Fruit fly (Drosophila melanogaster) whole organism, embryonic: Measurements from ENCODE around the gene RhoGAP5A.

Experiments
- Awh ChIP-seq: fragments of 200-800 bp; sonication (Bioruptor generic); IDR thresholded peaks from 2 replicates; pipeline ENCODE4, ENCODE4 v1.3.6; 2022; ENCODE audit warnings: missing biosample characterization, missing genetic modification characterization
- B-H2 ChIP-seq: fragments of 200-800 bp; sonication (Bioruptor generic); optimal IDR thresholded peaks from 2 replicates; lab custom pipeline; 2018; ENCODE audit warnings: missing biosample characterization, mild to moderate bottlenecking, missing genetic modification characterization
- Blimp-1 ChIP-seq: fragments of 200-800 bp; sonication (Bioruptor generic); optimal IDR thresholded peaks from 3 replicates; lab custom pipeline; 2018; ENCODE audit warnings: missing biosample characterization, missing genetic modification characterization, mild to moderate bottlenecking, moderate library complexity, missing genetic modification reagents
- CG10267 ChIP-seq: fragments of 200-800 bp; sonication (Bioruptor generic); optimal IDR thresholded peaks from 2 replicates; lab custom pipeline; 2018; ENCODE audit warnings: missing biosample characterization, mild to moderate bottlenecking, missing genetic modification characterization, moderate library complexity
- CG10366 ChIP-seq: fragments of 200-800 bp; sonication (Bioruptor generic); IDR thresholded peaks from 2 replicates; pipeline ENCODE4 v1.3.6; 2022; ENCODE audit warnings: missing biosample characterization, missing genetic modification characterization
- CG11456 ChIP-seq: fragments of 200-800 bp; sonication (Bioruptor generic); IDR thresholded peaks from 3 replicates; pipeline ENCODE4 v1.3.6; 2022; ENCODE audit warnings: missing biosample characterization, missing genetic modification characterization
- CG13296 ChIP-seq: fragments of 200-800 bp; sonication (Bioruptor generic); optimal IDR thresholded peaks from 3 replicates; lab custom pipeline; 2018; ENCODE audit warnings: missing biosample characterization, mild to moderate bottlenecking, missing genetic modification characterization
- CG15269 ChIP-seq: fragments of 200-800 bp; sonication (Bioruptor generic); optimal IDR thresholded peaks from 2 replicates; lab custom pipeline; 2018; ENCODE audit warnings: missing biosample characterization, mild to moderate bottlenecking, missing genetic modification characterization, moderate library complexity
- CG17612 ChIP-seq: fragments of 200-800 bp; sonication (Bioruptor generic); IDR thresholded peaks from 2 replicates; pipeline ENCODE4 v1.3.6; 2022; ENCODE audit warnings: missing biosample characterization, missing genetic modification characterization
- CG17802 ChIP-seq: fragments of 200-800 bp; sonication (Bioruptor generic); optimal IDR thresholded peaks from 2 replicates; lab custom pipeline; 2018; ENCODE audit warnings: missing biosample characterization, mild to moderate bottlenecking, missing genetic modification characterization, moderate library complexity
- CG18476 ChIP-seq: fragments of 200-800 bp; sonication (Bioruptor generic); optimal IDR thresholded peaks from 2 replicates; lab custom pipeline; 2016; ENCODE audit warnings: missing biosample characterization, mild to moderate bottlenecking, missing genetic modification characterization
- CG30431 ChIP-seq: fragments of 200-800 bp; sonication (Bioruptor generic); optimal IDR thresholded peaks from 2 replicates; lab custom pipeline; 2017; ENCODE audit warnings: missing biosample characterization, missing genetic modification characterization
- CG31441 ChIP-seq: fragments of 200-800 bp; sonication (Bioruptor generic); IDR thresholded peaks from 2 replicates; pipeline ENCODE4 v1.3.6; 2022; ENCODE audit warnings: missing biosample characterization, missing genetic modification characterization
- CG3281 ChIP-seq: fragments of 200-800 bp; sonication (Bioruptor generic); optimal IDR thresholded peaks from 3 replicates; lab custom pipeline; 2017; ENCODE audit warnings: missing biosample characterization, mild to moderate bottlenecking, missing genetic modification characterization
- CG42726 ChIP-seq: fragments of 200-800 bp; sonication (Bioruptor generic); IDR thresholded peaks from 2 replicates; pipeline ENCODE4 v1.3.6; 2022; ENCODE audit warnings: missing biosample characterization, missing genetic modification characterization; ENCODE audit not compliant: partially characterized antibody
- CG43689 ChIP-seq: fragments of 200-800 bp; sonication (Bioruptor generic); IDR thresholded peaks from 2 replicates; pipeline ENCODE4 v1.3.6; 2022; ENCODE audit warnings: missing biosample characterization, missing genetic modification characterization
- CG5180 ChIP-seq: fragments of 200-800 bp; sonication (Bioruptor generic); optimal IDR thresholded peaks from 3 replicates; lab custom pipeline; 2017; ENCODE audit warnings: missing biosample characterization, missing genetic modification characterization, mild to moderate bottlenecking, moderate library complexity, missing genetic modification reagents
- CG9609 ChIP-seq: fragments of 200-800 bp; sonication (Bioruptor generic); optimal IDR thresholded peaks from 3 replicates; lab custom pipeline; 2016; ENCODE audit warnings: missing biosample characterization, missing genetic modification characterization
- CkIIα-i1 ChIP-seq: fragments of 200-800 bp; sonication (Bioruptor generic); IDR thresholded peaks from 2 replicates; pipeline ENCODE4 v1.3.6; 2022; ENCODE audit warnings: missing biosample characterization, missing genetic modification characterization
- Dek ChIP-seq: fragments of 200-800 bp; sonication (Bioruptor generic); optimal IDR thresholded peaks from 3 replicates; lab custom pipeline; 2019; ENCODE audit warnings: missing biosample characterization, mild to moderate bottlenecking, missing genetic modification characterization, moderate library complexity
- ERR ChIP-seq: fragments of 200-800 bp; sonication (Bioruptor generic); optimal IDR thresholded peaks from 2 replicates; lab custom pipeline; 2016; ENCODE audit warnings: missing biosample characterization, missing genetic modification characterization
- Fer2 ChIP-seq: fragments of 200-800 bp; sonication (Bioruptor generic); optimal IDR thresholded peaks from 2 replicates; lab custom pipeline; 2018; ENCODE audit warnings: missing biosample characterization, mild to moderate bottlenecking, missing genetic modification characterization, moderate library complexity
- Hsf ChIP-seq: fragments of 200-800 bp; sonication (Bioruptor generic); optimal IDR thresholded peaks from 3 replicates; lab custom pipeline; 2016; ENCODE audit warnings: missing biosample characterization, missing genetic modification characterization
- Jarid2 ChIP-seq: fragments of 200-800 bp; sonication (Bioruptor generic); optimal IDR thresholded peaks from 3 replicates; lab custom pipeline; 2017; ENCODE audit warnings: mild to moderate bottlenecking, missing biosample characterization, missing genetic modification reagents, missing genetic modification characterization
- Kr ChIP-seq: fragments of 200-800 bp; sonication (Bioruptor generic); optimal IDR thresholded peaks from 2 replicates; lab custom pipeline; 2017; ENCODE audit warnings: missing biosample characterization, mild to moderate bottlenecking, missing genetic modification characterization
- Mad ChIP-seq: fragments of 200-800 bp; sonication (Bioruptor generic); optimal IDR thresholded peaks from 2 replicates; lab custom pipeline; 2016; ENCODE audit warnings: missing biosample characterization, missing genetic modification characterization
- Max ChIP-seq: fragments of 200-800 bp; sonication (Bioruptor generic); optimal IDR thresholded peaks from 2 replicates; lab custom pipeline; 2016; ENCODE audit warnings: missing biosample characterization, mild to moderate bottlenecking, missing genetic modification characterization
- Meics ChIP-seq: fragments of 200-800 bp; sonication (Bioruptor generic); optimal IDR thresholded peaks from 2 replicates; lab custom pipeline; 2017; ENCODE audit warnings: missing biosample characterization, mild to moderate bottlenecking, missing genetic modification characterization
- Nf-YA ChIP-seq: fragments of 200-800 bp; sonication (Bioruptor generic); IDR thresholded peaks from 2 replicates; pipeline ENCODE4 v1.3.6; 2022; ENCODE audit warnings: missing biosample characterization, missing genetic modification characterization
- PHDP ChIP-seq: fragments of 200-800 bp; sonication (Bioruptor generic); optimal IDR thresholded peaks from 3 replicates; lab custom pipeline; 2018; ENCODE audit warnings: missing biosample characterization, mild to moderate bottlenecking, missing genetic modification characterization, moderate library complexity
- Sry-β ChIP-seq: fragments of 200-800 bp; sonication (Bioruptor generic); optimal IDR thresholded peaks from 2 replicates; lab custom pipeline; 2018; ENCODE audit warnings: missing biosample characterization, mild to moderate bottlenecking, missing genetic modification characterization, moderate library complexity
- Vsx1 ChIP-seq: fragments of 200-800 bp; sonication (Bioruptor generic); optimal IDR thresholded peaks from 2 replicates; lab custom pipeline; 2017; ENCODE audit warnings: missing biosample characterization, mild to moderate bottlenecking, missing genetic modification characterization, missing genetic modification reagents
- ap ChIP-seq: fragments of 200-800 bp; sonication (Bioruptor generic); IDR thresholded peaks from 2 replicates; pipeline ENCODE4 v1.3.6; 2022; ENCODE audit warnings: missing biosample characterization, missing genetic modification characterization
- ato ChIP-seq: fragments of 200-800 bp; sonication (Bioruptor generic); IDR thresholded peaks from 2 replicates; pipeline ENCODE4 v1.3.6; 2022; ENCODE audit warnings: missing biosample characterization, missing genetic modification characterization; ENCODE audit not compliant: partially characterized antibody
- bcd ChIP-seq: fragments of 200-800 bp; sonication (Bioruptor generic); optimal IDR thresholded peaks from 2 replicates; lab custom pipeline; 2017; ENCODE audit warnings: missing biosample characterization, mild to moderate bottlenecking, missing genetic modification characterization
- bigmax ChIP-seq: fragments of 200-800 bp; sonication (Bioruptor generic); optimal IDR thresholded peaks from 2 replicates; lab custom pipeline; 2018; ENCODE audit warnings: missing biosample characterization, mild to moderate bottlenecking, missing genetic modification characterization
- btn ChIP-seq: fragments of 200-800 bp; sonication (Bioruptor generic); optimal IDR thresholded peaks from 2 replicates; lab custom pipeline; 2016; ENCODE audit warnings: missing biosample characterization, missing genetic modification characterization
- cas ChIP-seq: fragments of 200-800 bp; sonication (Bioruptor generic); IDR thresholded peaks from 2 replicates; pipeline ENCODE4 v1.3.6; 2022; ENCODE audit warnings: missing biosample characterization, missing genetic modification characterization
- cwo ChIP-seq: fragments of 200-800 bp; sonication (Bioruptor generic); optimal IDR thresholded peaks from 3 replicates; lab custom pipeline; 2017; ENCODE audit warnings: missing biosample characterization, missing genetic modification characterization, mild to moderate bottlenecking, moderate library complexity, missing genetic modification reagents
- dm ChIP-seq: fragments of 200-800 bp; sonication (Bioruptor generic); optimal IDR thresholded peaks from 3 replicates; lab custom pipeline; 2016; ENCODE audit warnings: missing biosample characterization, missing genetic modification characterization
- dmrt11E ChIP-seq: fragments of 200-800 bp; sonication (Bioruptor generic); optimal IDR thresholded peaks from 3 replicates; lab custom pipeline; 2018; ENCODE audit warnings: missing biosample characterization, mild to moderate bottlenecking, missing genetic modification characterization, moderate library complexity
- emc ChIP-seq: fragments of 200-800 bp; sonication (Bioruptor generic); optimal IDR thresholded peaks from 2 replicates; lab custom pipeline; 2016; ENCODE audit warnings: missing biosample characterization, missing genetic modification characterization
- mam ChIP-seq: fragments of 200-800 bp; sonication (Bioruptor generic); optimal IDR thresholded peaks from 3 replicates; lab custom pipeline; 2016; ENCODE audit warnings: missing biosample characterization, missing genetic modification characterization
- mirr ChIP-seq: fragments of 200-800 bp; sonication (Bioruptor generic); optimal IDR thresholded peaks from 3 replicates; lab custom pipeline; 2018; ENCODE audit warnings: missing biosample characterization, mild to moderate bottlenecking, missing genetic modification characterization
- nerfin-2 ChIP-seq: fragments of 200-800 bp; sonication (Bioruptor generic); IDR thresholded peaks from 2 replicates; pipeline ENCODE4 v1.3.6; 2022; ENCODE audit warnings: missing biosample characterization, missing genetic modification characterization; ENCODE audit not compliant: partially characterized antibody
- onecut ChIP-seq: fragments of 200-800 bp; sonication (Bioruptor generic); IDR thresholded peaks from 2 replicates; pipeline ENCODE4 v1.3.6; 2022; ENCODE audit warnings: missing biosample characterization, missing genetic modification characterization
- peb ChIP-seq: fragments of 200-800 bp; sonication (Bioruptor generic); IDR thresholded peaks from 2 replicates; pipeline ENCODE4 v1.3.6; 2022; ENCODE audit warnings: missing biosample characterization, missing genetic modification characterization
- pzg ChIP-seq: fragments of 200-800 bp; sonication (Bioruptor generic); optimal IDR thresholded peaks from 3 replicates; lab custom pipeline; 2018; ENCODE audit warnings: missing biosample characterization, mild to moderate bottlenecking, missing genetic modification characterization, moderate library complexity
- rib ChIP-seq: fragments of 200-800 bp; sonication (Bioruptor generic); IDR thresholded peaks from 2 replicates; pipeline ENCODE4 v1.3.6; 2022; ENCODE audit warnings: missing biosample characterization, missing genetic modification characterization
- slp2 ChIP-seq: fragments of 200-800 bp; sonication (Bioruptor generic); optimal IDR thresholded peaks from 2 replicates; lab custom pipeline; 2016; ENCODE audit warnings: missing biosample characterization, missing genetic modification characterization
- trem ChIP-seq: fragments of 200-800 bp; optimal IDR thresholded peaks from 3 replicates; lab custom pipeline; 2019; ENCODE audit warnings: missing biosample characterization, mild to moderate bottlenecking, missing genetic modification characterization, moderate library complexity

The RhoGAP5A gene

dm6 chrX:5664222-5664621 lies 45.6 kb upstream of the RhoGAP5A start (continued):
- TF ChIP-seq CG9609 (GFP tag; lab: Kevin White, UChicago) = no peak
- no peak for TF ChIP-seq Mad (GFP tag; lab: Kevin White, UChicago)
- no peak for TF ChIP-seq nerfin-2 (GFP tag; lab: Robert Waterston, UW)
- TF ChIP-seq onecut (GFP tag; lab: Robert Waterston, UW) = peak; percentile 34; the same call in 1 of the 2 replicates
- no peak for TF ChIP-seq CG17612 (GFP tag; lab: Robert Waterston, UW)
- TF ChIP-seq mam (GFP tag; lab: Kevin White, UChicago) = no peak
- TF ChIP-seq CG18476 = no peak
- no peak for TF ChIP-seq CG43689 (GFP tag; lab: Robert Waterston, UW)
- TF ChIP-seq Blimp-1 (GFP tag; lab: Kevin White, UChicago) = no peak
- TF ChIP-seq ap (GFP tag; lab: Robert Waterston, UW) = no peak
- no peak for TF ChIP-seq Sry-β (GFP tag; lab: Kevin White, UChicago)
- TF ChIP-seq slp2 (GFP tag; lab: Kevin White, UChicago) = no peak
- no peak for TF ChIP-seq Max (GFP tag; lab: Kevin White, UChicago)
- no peak for TF ChIP-seq Awh (GFP tag; lab: Robert Waterston, UW)
- TF ChIP-seq ERR (GFP tag; lab: Kevin White, UChicago) = no peak
- peak; percentile 44 for TF ChIP-seq Meics (GFP tag; lab: Kevin White, UChicago)
- TF ChIP-seq B-H2 (GFP tag; lab: Kevin White, UChicago) = peak; percentile 28
- TF ChIP-seq emc (GFP tag; lab: Kevin White, UChicago) = no peak
- no peak for TF ChIP-seq Nf-YA (GFP tag; lab: Robert Waterston, UW)
- peak; percentile 64 for TF ChIP-seq CG3281
- TF ChIP-seq PHDP (tag; lab: Kevin White, UChicago) = no peak
- no peak for TF ChIP-seq CG17802 (tag; lab: Kevin White, UChicago)
- TF ChIP-seq cwo = no peak
- no peak for TF ChIP-seq CG42726 (GFP tag; lab: Robert Waterston, UW)
- no peak for TF ChIP-seq peb
- TF ChIP-seq Vsx1 (GFP tag; lab: Kevin White, UChicago) = no peak
- no peak for TF ChIP-seq Jarid2 (GFP tag; lab: Kevin White, UChicago)
- TF ChIP-seq CG31441 (GFP tag; lab: Robert Waterston, UW) = peak; percentile 22; the same call in 1 of the 2 replicates
- TF ChIP-seq bcd (GFP tag; lab: Kevin White, UChicago) = no peak
- TF ChIP-seq btn (GFP tag; lab: Kevin White, UChicago) = no peak
- TF ChIP-seq dm = no peak
- TF ChIP-seq Hsf (GFP tag; lab: Kevin White, UChicago) = no peak
- TF ChIP-seq CG10267 (tag; lab: Kevin White, UChicago) = no peak
- TF ChIP-seq Kr (GFP tag; lab: Kevin White, UChicago) = no peak
- peak; percentile 26 for TF ChIP-seq CG5180 (GFP tag; lab: Kevin White, UChicago)
- TF ChIP-seq Dek (tag; lab: Kevin White, UChicago) = no peak
- no peak for TF ChIP-seq bigmax (GFP tag; lab: Kevin White, UChicago)
- TF ChIP-seq pzg = peak; percentile 0
- no peak for TF ChIP-seq CkIIα-i1 (GFP tag; lab: Robert Waterston, UW)
- TF ChIP-seq cas (GFP tag; lab: Robert Waterston, UW) = no peak
- no peak for TF ChIP-seq Fer2 (tag; lab: Kevin White, UChicago)
- TF ChIP-seq CG10366 (GFP tag; lab: Robert Waterston, UW) = no peak
- no peak for TF ChIP-seq CG30431 (GFP tag; lab: Kevin White, UChicago)
- TF ChIP-seq CG11456 (GFP tag; lab: Robert Waterston, UW) = 0 out of 3 replicates have a peak, but pooled peaks have one; percentile 8
- TF ChIP-seq mirr (GFP tag; lab: Kevin White, UChicago) = peak; percentile 72
- TF ChIP-seq trem (tag; lab: Kevin White, UChicago) = no peak
- peak; percentile 74 for TF ChIP-seq CG13296 (GFP tag; lab: Kevin White, UChicago)
- TF ChIP-seq ato = no peak
- no peak for TF ChIP-seq rib (GFP tag; lab: Robert Waterston, UW)
- TF ChIP-seq dmrt11E = no peak
- TF ChIP-seq CG15269 (tag; lab: Kevin White, UChicago) = peak; percentile 32
